Worm (Caenorhabditis elegans) whole organism, L3 larva: Measurements from ENCODE around the gene rbm-17.

Experiments
- aly-2 ChIP-seq: fragments of 150-350 bp; optimal IDR thresholded peaks from 2 replicates; lab custom pipeline; 2014; ENCODE audit warnings: missing biosample characterization, missing genetic modification characterization
- ama-1 ChIP-seq: fragments of 150-350 bp; optimal IDR thresholded peaks from 2 replicates; lab custom pipeline; 2018
- ceh-28 ChIP-seq: fragments of 150-350 bp; optimal IDR thresholded peaks from 2 replicates; lab custom pipeline; 2014; ENCODE audit warnings: missing biosample characterization, missing genetic modification reagents, missing genetic modification characterization
- fkh-2 ChIP-seq: fragments of 150-350 bp; optimal IDR thresholded peaks from 2 replicates; lab custom pipeline; 2014; ENCODE audit warnings: missing biosample characterization, missing genetic modification reagents, missing genetic modification characterization
- lin-39 ChIP-seq: fragments of 150-350 bp; optimal IDR thresholded peaks from 2 replicates; lab custom pipeline; 2018; ENCODE audit warnings: missing biosample characterization, missing genetic modification reagents, missing genetic modification characterization
- mdl-1 ChIP-seq: fragments of 150-350 bp; optimal IDR thresholded peaks from 2 replicates; lab custom pipeline; 2014; ENCODE audit warnings: missing biosample characterization, missing genetic modification characterization
- nhr-25 ChIP-seq: sonication (generic microtip); optimal IDR thresholded peaks from 2 replicates; lab custom pipeline; 2017; ENCODE audit warnings: missing biosample characterization, missing genetic modification characterization
- ztf-11 ChIP-seq: fragments of 150-350 bp; optimal IDR thresholded peaks from 2 replicates; lab custom pipeline; 2014; ENCODE audit warnings: missing biosample characterization, missing genetic modification characterization

ce11 chrIV:11604909-11605308, 33.2 kb upstream of the rbm-17 start, which contains the start of the genes ragc-1 and Y24F12A.1:
- TF ChIP-seq ama-1 (lab: Kevin White, UChicago), result no peak
- peak; percentile 37 for TF ChIP-seq lin-39 (tag; lab: Kevin White, UChicago)
- no peak for TF ChIP-seq mdl-1
- no peak for TF ChIP-seq aly-2 (tag; lab: Kevin White, UChicago)
- no peak for TF ChIP-seq ceh-28 (tag; lab: Kevin White, UChicago)
- TF ChIP-seq nhr-25, result no peak
- TF ChIP-seq fkh-2, result no peak
- TF ChIP-seq ztf-11 (tag; lab: Kevin White, UChicago), result no peak
